Worm (Caenorhabditis elegans): ENCODE results near the gene T19C4.5.

DNA sequence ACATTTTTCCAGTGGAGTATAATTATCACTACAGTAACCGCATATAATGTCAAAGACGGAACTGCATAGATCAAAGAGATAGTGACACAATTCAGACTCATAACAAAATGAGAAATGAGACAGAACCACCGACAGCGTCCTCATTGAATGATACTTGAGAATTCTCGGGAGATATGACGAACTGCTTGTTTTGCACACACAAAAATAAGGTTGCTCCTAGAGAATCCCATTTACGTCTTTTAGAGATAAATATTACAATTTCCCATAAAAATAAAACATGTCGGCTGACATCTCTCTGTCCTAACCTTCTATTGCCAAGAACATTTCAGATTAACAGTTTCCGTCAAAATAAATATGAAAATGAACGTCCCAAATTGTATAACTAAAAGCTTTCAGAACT, 16.5 kb upstream of the T19C4.5 start, which contains the start of gene srg-38:
- TF ChIP-seq lin-11 (tag; optimal IDR thresholded peaks at IDR 0.05) (no peak), pat-9 (tag; optimal IDR thresholded peaks at IDR 0.05) (no peak)
